Worm (Caenorhabditis elegans) whole organism, mixed stage, embryonic: ENCODE data around the gene syx-2.

Source experiments
- blmp-1 ChIP-seq: fragments of 150-350 bp; optimal IDR thresholded peaks from 2 replicates; lab custom pipeline; 2014; ENCODE audit warnings: missing biosample characterization, missing genetic modification characterization
- ceh-43 ChIP-seq: fragments of 200-800 bp; sonication (Bioruptor generic); optimal IDR thresholded peaks from 2 replicates; lab custom pipeline; 2018; ENCODE audit warnings: mild to moderate bottlenecking, missing genetic modification characterization, moderate library complexity, missing compliant biosample characterization
- elt-3 ChIP-seq: fragments of 150-350 bp; optimal IDR thresholded peaks from 2 replicates; lab custom pipeline; 2014; ENCODE audit warnings: missing biosample characterization, missing genetic modification characterization
- hlh-1 ChIP-seq: fragments of 150-350 bp; optimal IDR thresholded peaks from 2 replicates; lab custom pipeline; 2014; ENCODE audit warnings: missing biosample characterization, missing genetic modification reagents, missing genetic modification characterization
- mab-5 ChIP-seq: fragments of 150-350 bp; optimal IDR thresholded peaks from 2 replicates; lab custom pipeline; 2014; ENCODE audit warnings: missing biosample characterization, missing genetic modification characterization
- mls-2 ChIP-seq: sonication (generic microtip); optimal IDR thresholded peaks from 2 replicates; lab custom pipeline; 2016; ENCODE audit warnings: mild to moderate bottlenecking, missing genetic modification characterization, moderate library complexity, missing compliant biosample characterization
- nhr-12 ChIP-seq: fragments of 150-350 bp; optimal IDR thresholded peaks from 2 replicates; lab custom pipeline; 2014; ENCODE audit warnings: missing biosample characterization, missing genetic modification characterization
- nhr-2 ChIP-seq: fragments of 150-350 bp; optimal IDR thresholded peaks from 2 replicates; lab custom pipeline; 2014; ENCODE audit warnings: missing biosample characterization, missing genetic modification characterization
- nhr-237 ChIP-seq: fragments of 150-350 bp; optimal IDR thresholded peaks from 2 replicates; lab custom pipeline; 2014; ENCODE audit warnings: missing biosample characterization, missing genetic modification characterization
- nhr-76 ChIP-seq: sonication (generic microtip); optimal IDR thresholded peaks from 2 replicates; lab custom pipeline; 2017; ENCODE audit warnings: missing biosample characterization, missing genetic modification characterization
- pha-4 ChIP-seq: fragments of 150-350 bp; optimal IDR thresholded peaks from 2 replicates; lab custom pipeline; 2018; ENCODE audit warnings: missing biosample characterization, missing genetic modification reagents, missing genetic modification characterization
- unc-39 ChIP-seq: fragments of 150-350 bp; optimal IDR thresholded peaks from 2 replicates; lab custom pipeline; 2014; ENCODE audit warnings: missing biosample characterization, missing genetic modification characterization
- unc-62 ChIP-seq: fragments of 150-350 bp; optimal IDR thresholded peaks from 2 replicates; lab custom pipeline; 2014; ENCODE audit warnings: missing biosample characterization, missing genetic modification reagents, missing genetic modification characterization

- TF ChIP-seq unc-62 (GFP tag; lab: Kevin White, UChicago) (no peak), pha-4 (tag; lab: Kevin White, UChicago) (no peak), nhr-237 (tag; lab: Kevin White, UChicago) (no peak), mab-5 (tag; lab: Kevin White, UChicago) (no peak), hlh-1 (no peak), unc-39 (no peak), ceh-43 (GFP tag; lab: Kevin White, UChicago) (no peak), blmp-1 (tag; lab: Kevin White, UChicago) (no peak), mls-2 (tag; lab: Kevin White, UChicago) (no peak), nhr-12 (no peak), elt-3 (tag; lab: Kevin White, UChicago) (no peak), nhr-2 (tag; lab: Kevin White, UChicago) (no peak), nhr-76 (no peak)
These were observed 30.7 kb downstream of the syx-2 start, which contains the start of gene C31E10.11 for ce11 chrX:13990680-13991079.
